Worm (Caenorhabditis elegans): ENCODE measurements around the gene srh-203.
"Not testable (repeated sequence)": the region's sequence is repeated elsewhere in the genome, so short reads cannot be mapped to it uniquely, and the experiment has no call there.

The srh-203 gene

DNA sequence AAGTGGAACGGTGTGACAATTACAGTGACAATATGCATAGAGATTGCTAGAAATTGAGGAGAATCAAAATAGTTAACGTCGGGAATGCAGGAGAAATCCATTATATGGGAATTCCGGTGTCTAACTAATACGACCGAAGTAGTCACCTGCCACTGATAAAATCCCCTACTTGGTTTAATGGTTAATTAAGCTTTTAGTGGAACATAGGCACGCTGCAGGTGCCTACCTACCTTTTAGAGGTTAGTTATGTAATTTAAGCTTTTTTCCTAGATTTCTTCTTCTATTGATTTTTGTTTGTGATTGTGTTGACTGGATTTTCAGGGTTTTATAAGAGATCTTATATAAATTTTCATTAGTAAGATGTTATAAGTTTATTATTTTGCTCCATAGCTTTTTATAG is at the start of gene srh-203:
TSS of gene srh-203 (minus strand) at position 101 of the 400 bp plus-strand sequence.
- TF ChIP-seq sptf-1 (tag; optimal IDR thresholded peaks at IDR 0.05); lin-32 (GFP tag; optimal IDR thresholded peaks at IDR 0.05); nhr-237 (tag; optimal IDR thresholded peaks at IDR 0.05): not testable (repeated sequence)

DNA sequence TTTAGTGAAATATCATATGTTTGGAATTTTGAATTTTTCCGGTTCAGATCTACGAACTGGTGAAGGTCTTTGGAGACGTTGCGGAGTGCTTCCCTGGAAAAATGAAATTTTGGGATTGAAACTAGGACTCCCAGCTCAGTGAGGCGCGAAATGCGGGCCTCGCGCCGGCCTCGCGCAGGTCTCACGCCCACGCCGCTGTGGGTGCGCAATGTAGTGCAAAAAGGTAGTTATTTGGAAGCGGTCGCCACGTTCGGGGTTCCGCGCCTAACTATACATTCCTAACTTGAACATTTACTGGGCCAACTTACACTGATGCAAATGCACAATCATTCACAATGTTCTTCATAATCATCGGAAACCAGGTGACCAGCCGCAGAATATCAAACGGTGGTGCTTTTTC is 44.0 kb upstream of the srh-203 start:
- TF ChIP-seq sptf-1 (tag; optimal IDR thresholded peaks at IDR 0.05), result no peak
- TF ChIP-seq nhr-237 (tag; optimal IDR thresholded peaks at IDR 0.05), result no peak
- TF ChIP-seq nhr-28 (tag; optimal IDR thresholded peaks at IDR 0.05), result no peak
- TF ChIP-seq ces-1 (GFP tag; optimal IDR thresholded peaks at IDR 0.05), result no peak
- no peak for TF ChIP-seq hlh-1 (tag; optimal IDR thresholded peaks at IDR 0.05)
- TF ChIP-seq blmp-1 (tag; optimal IDR thresholded peaks at IDR 0.05), result no peak
- no peak for TF ChIP-seq snpc-4 (tag; optimal IDR thresholded peaks at IDR 0.05)
- no peak for TF ChIP-seq mls-2 (tag; optimal IDR thresholded peaks at IDR 0.05)

DNA sequence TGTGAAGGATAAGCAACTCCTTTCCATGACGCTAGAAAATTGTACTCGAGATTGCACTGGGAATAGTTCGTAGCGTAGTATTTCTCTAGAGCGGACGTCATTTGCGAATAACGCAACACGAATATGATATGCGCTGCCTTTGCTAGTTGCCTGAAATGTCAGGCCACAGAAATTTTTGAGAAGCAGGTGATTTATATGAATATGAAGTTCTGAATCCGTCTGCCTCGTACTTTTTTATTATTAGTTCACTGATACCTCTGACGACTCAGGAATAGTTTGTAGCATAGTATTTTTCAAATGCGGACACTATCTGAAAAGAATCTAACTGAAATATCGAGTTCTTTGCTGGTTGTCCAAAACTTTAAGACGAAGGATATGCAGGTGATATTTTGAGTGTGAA is 40.0 kb upstream of the srh-203 start, which contains the start of gene srh-118:
TSS of gene srh-118 (minus strand) at position 101 of the 400 bp plus-strand sequence.
- TF ChIP-seq ceh-43 (GFP tag; optimal IDR thresholded peaks at IDR 0.05), result no peak
- TF ChIP-seq drap-1 (GFP tag; optimal IDR thresholded peaks at IDR 0.05), result no peak
- no peak for TF ChIP-seq ceh-83 (GFP tag; optimal IDR thresholded peaks at IDR 0.05)
- no peak for TF ChIP-seq ztf-11 (tag; optimal IDR thresholded peaks at IDR 0.05)
- TF ChIP-seq elt-3 (tag; optimal IDR thresholded peaks at IDR 0.05), result no peak
- no peak for TF ChIP-seq snpc-4 (tag; optimal IDR thresholded peaks at IDR 0.05)
- no peak for TF ChIP-seq lin-13 (tag; optimal IDR thresholded peaks at IDR 0.05)
- TF ChIP-seq M03D4.4 (tag; optimal IDR thresholded peaks at IDR 0.05), result no peak
- TF ChIP-seq cnd-1 (tag; optimal IDR thresholded peaks at IDR 0.05), result no peak
- no peak for TF ChIP-seq elt-1 (tag; optimal IDR thresholded peaks at IDR 0.05; ENCODE audit: borderline replicate concordance, insufficient read depth)
- TF ChIP-seq lin-32 (GFP tag; optimal IDR thresholded peaks at IDR 0.05), result no peak
- no peak for TF ChIP-seq unc-120 (tag; optimal IDR thresholded peaks at IDR 0.05; ENCODE audit: poor library complexity, severe bottlenecking)
- TF ChIP-seq zip-8 (tag; optimal IDR thresholded peaks at IDR 0.05), result no peak
- TF ChIP-seq blmp-1 (tag; optimal IDR thresholded peaks at IDR 0.05), result no peak

DNA sequence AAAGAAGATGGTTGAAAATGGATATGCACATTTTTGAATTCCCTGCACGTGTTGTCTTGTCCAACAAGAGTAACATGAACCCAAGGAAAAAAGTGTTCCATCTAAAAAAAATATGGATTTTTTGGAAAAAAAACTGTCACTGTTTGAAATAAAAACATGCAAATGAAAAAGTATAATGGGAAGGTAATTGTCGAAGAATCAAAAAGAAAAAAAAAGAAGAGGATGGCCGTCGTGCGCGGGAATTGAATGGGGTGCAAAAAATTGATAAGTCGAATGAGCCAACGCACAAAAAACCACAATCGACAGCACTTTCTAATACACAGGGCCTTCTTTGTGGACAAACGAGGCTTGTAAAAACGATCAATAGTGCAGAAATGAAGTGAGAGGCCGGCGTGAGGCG is 37.6 kb upstream of the srh-203 start, which contains the start of gene fbxa-102:
TSS of gene fbxa-102 (minus strand) at position 101 of the 400 bp plus-strand sequence.
- TF ChIP-seq nhr-76 (tag; optimal IDR thresholded peaks at IDR 0.05) (no peak), unc-120 (tag; optimal IDR thresholded peaks at IDR 0.05; ENCODE audit: poor library complexity, severe bottlenecking) (no peak), unc-62 (GFP tag; optimal IDR thresholded peaks at IDR 0.05) (no peak)

DNA sequence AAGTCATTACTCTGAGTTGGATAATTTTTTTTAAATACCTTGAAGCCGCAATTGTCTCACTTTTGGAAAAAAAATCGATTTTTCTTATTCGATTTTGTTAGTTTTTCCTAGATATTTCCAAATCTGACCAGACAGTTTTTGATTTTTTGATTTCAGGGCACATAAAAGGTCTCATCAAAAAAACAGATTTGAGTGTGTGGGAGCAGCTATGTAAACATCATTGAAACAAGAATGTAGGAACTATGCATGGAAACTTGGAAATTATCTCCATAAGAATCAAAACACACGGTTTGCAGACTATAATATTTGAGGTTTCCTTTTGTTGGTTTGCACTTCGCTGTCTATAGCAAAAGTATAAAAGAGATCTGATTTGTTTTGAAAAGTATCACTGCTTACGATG is 29.9 kb upstream of the srh-203 start, which contains the start of gene scl-24:
TSS of gene scl-24 (plus strand) at position 301 of the 400 bp plus-strand sequence.
- TF ChIP-seq unc-62 (GFP tag; optimal IDR thresholded peaks at IDR 0.05), result no peak
- TF ChIP-seq hlh-1 (tag; optimal IDR thresholded peaks at IDR 0.05), result no peak
- TF ChIP-seq nhr-28 (tag; optimal IDR thresholded peaks at IDR 0.05), result no peak
- TF ChIP-seq lin-32 (GFP tag; optimal IDR thresholded peaks at IDR 0.05), result no peak
- TF ChIP-seq unc-39 (tag; optimal IDR thresholded peaks at IDR 0.05), result no peak
- TF ChIP-seq nhr-76 (tag; optimal IDR thresholded peaks at IDR 0.05), result no peak
- TF ChIP-seq elt-1 (tag; optimal IDR thresholded peaks at IDR 0.05; ENCODE audit: borderline replicate concordance, insufficient read depth), result no peak
- TF ChIP-seq sptf-1 (tag; optimal IDR thresholded peaks at IDR 0.05), result no peak
- no peak for TF ChIP-seq mls-2 (tag; optimal IDR thresholded peaks at IDR 0.05)
- TF ChIP-seq ztf-11 (tag; optimal IDR thresholded peaks at IDR 0.05), result no peak
- TF ChIP-seq mab-5 (tag; optimal IDR thresholded peaks at IDR 0.05), result no peak
- TF ChIP-seq cnd-1 (tag; optimal IDR thresholded peaks at IDR 0.05), result no peak
- TF ChIP-seq M03D4.4 (tag; optimal IDR thresholded peaks at IDR 0.05), result no peak
- no peak for TF ChIP-seq nhr-12 (tag; optimal IDR thresholded peaks at IDR 0.05)

DNA sequence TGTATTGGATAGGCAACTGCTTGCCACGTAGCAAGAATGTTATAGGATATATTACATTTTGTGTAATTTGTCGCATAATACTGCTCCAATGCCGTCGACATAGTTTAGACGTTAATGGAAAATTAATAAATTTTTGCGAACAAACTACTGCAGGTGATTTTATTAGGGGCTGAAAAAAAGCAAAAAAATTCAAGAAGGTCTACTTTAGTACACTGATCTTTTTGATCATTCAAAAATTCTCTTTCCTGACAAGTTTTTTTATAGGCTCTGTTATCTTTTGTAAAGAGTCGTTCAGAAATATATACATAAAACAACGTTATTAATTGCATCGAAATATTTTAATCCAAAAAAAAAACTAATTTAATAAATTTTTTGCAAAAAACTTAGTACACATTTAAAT is 29.0 kb upstream of the srh-203 start, which contains the start of gene srh-111:
TSS of gene srh-111 (minus strand) at position 101 of the 400 bp plus-strand sequence.
- no peak for TF ChIP-seq unc-39 (tag; optimal IDR thresholded peaks at IDR 0.05)
- no peak for TF ChIP-seq flh-1 (GFP tag; optimal IDR thresholded peaks at IDR 0.05)
- no peak for TF ChIP-seq bed-3 (GFP tag; optimal IDR thresholded peaks at IDR 0.05)
- TF ChIP-seq ceh-39 (tag; optimal IDR thresholded peaks at IDR 0.05), result no peak
- no peak for TF ChIP-seq lin-32 (GFP tag; optimal IDR thresholded peaks at IDR 0.05)
- no peak for TF ChIP-seq mls-2 (tag; optimal IDR thresholded peaks at IDR 0.05)
- TF ChIP-seq nhr-237 (tag; optimal IDR thresholded peaks at IDR 0.05), result no peak
- no peak for TF ChIP-seq ces-1 (GFP tag; optimal IDR thresholded peaks at IDR 0.05)
